Worm (Caenorhabditis elegans) whole organism, young adult: ENCODE measurements around the gene str-180.

Source experiments
- B0019.2 ChIP-seq: fragments of 200-800 bp; sonication (Bioruptor generic); conservative IDR thresholded peaks from 2 replicates; pipeline ENCODE4 v1.3.6; 2022; ENCODE audit warnings: missing genetic modification reagents, missing genetic modification characterization, missing compliant biosample characterization
- B0035.1 ChIP-seq: sonication (generic microtip); optimal IDR thresholded peaks from 2 replicates; lab custom pipeline; 2016; ENCODE audit warnings: missing genetic modification characterization, mild to moderate bottlenecking, missing compliant biosample characterization, missing genotype, missing genetic modification reagents
- F10E7.11 ChIP-seq: sonication (generic microtip); optimal IDR thresholded peaks from 2 replicates; lab custom pipeline; 2017; ENCODE audit warnings: mild to moderate bottlenecking, missing genetic modification characterization, moderate library complexity, missing compliant biosample characterization
- F22D6.2 ChIP-seq: sonication (generic microtip); optimal IDR thresholded peaks from 2 replicates; lab custom pipeline; 2016; ENCODE audit warnings: mild to moderate bottlenecking, missing genetic modification characterization, missing compliant biosample characterization
- K11D2.4 ChIP-seq: fragments of 200-800 bp; sonication (Bioruptor generic); IDR thresholded peaks from 2 replicates; pipeline ENCODE4 v1.3.6; 2022; ENCODE audit warnings: missing genetic modification reagents, missing genetic modification characterization, missing compliant biosample characterization
- ama-1 ChIP-seq, 3 experiments: fragments of 150-350 bp in 1 of 3; sonication (generic microtip) in 2 of 3; optimal IDR thresholded peaks; 2 replicates each; lab custom pipeline; 2014 to 2018; ENCODE audit warnings: missing biosample characterization in 2 of 3, missing genetic modification characterization in 2 of 3, missing genetic modification reagents in 2 of 3
- die-1 ChIP-seq: sonication (generic microtip); optimal IDR thresholded peaks from 2 replicates; lab custom pipeline; 2016; ENCODE audit warnings: missing genotype, mild to moderate bottlenecking, missing genetic modification characterization, missing compliant biosample characterization
- ekl-4 ChIP-seq: fragments of 200-800 bp; sonication (Bioruptor generic); IDR thresholded peaks from 2 replicates; pipeline ENCODE4 v1.3.6; 2022; ENCODE audit warnings: missing genetic modification reagents, missing genetic modification characterization, missing compliant biosample characterization
- fkh-3 ChIP-seq: sonication (generic microtip); optimal IDR thresholded peaks from 2 replicates; lab custom pipeline; 2016; ENCODE audit warnings: mild to moderate bottlenecking, missing genetic modification characterization, missing compliant biosample characterization
- gei-17 ChIP-seq: fragments of 200-800 bp; sonication (Bioruptor generic); optimal IDR thresholded peaks from 2 replicates; lab custom pipeline; 2018; ENCODE audit warnings: mild to moderate bottlenecking, missing genetic modification characterization, missing compliant biosample characterization
- him-1 ChIP-seq: sonication (generic microtip); optimal IDR thresholded peaks from 2 replicates; lab custom pipeline; 2016; ENCODE audit warnings: missing genotype, missing genetic modification reagents, missing genetic modification characterization, missing compliant biosample characterization
- hlh-12 ChIP-seq: sonication (generic microtip); optimal IDR thresholded peaks from 2 replicates; lab custom pipeline; 2016; ENCODE audit warnings: missing genetic modification characterization, missing compliant biosample characterization
- let-526 ChIP-seq: fragments of 200-800 bp; sonication (Bioruptor generic); IDR thresholded peaks from 2 replicates; pipeline ENCODE4 v1.3.6; 2022; ENCODE audit warnings: missing genetic modification reagents, missing genetic modification characterization, missing compliant biosample characterization
- lin-35 ChIP-seq, 3 experiments: fragments of 150-350 bp in 2 of 3; sonication (generic microtip) in 1 of 3; optimal IDR thresholded peaks; 2 replicates each; lab custom pipeline; 2014 to 2018; ENCODE audit warnings: missing biosample characterization in 3 of 3, missing genetic modification characterization in 3 of 3, missing genetic modification reagents in 3 of 3
- lin-40 ChIP-seq: sonication (generic microtip); optimal IDR thresholded peaks from 2 replicates; lab custom pipeline; 2016; ENCODE audit warnings: missing genetic modification characterization, mild to moderate bottlenecking, missing compliant biosample characterization, missing genotype, missing genetic modification reagents
- lsl-1 ChIP-seq: fragments of 200-800 bp; sonication (Bioruptor generic); optimal IDR thresholded peaks from 2 replicates; lab custom pipeline; 2018; ENCODE audit warnings: mild to moderate bottlenecking, missing genetic modification characterization, moderate library complexity, missing compliant biosample characterization
- madf-3 ChIP-seq: fragments of 200-800 bp; sonication (Bioruptor generic); IDR thresholded peaks from 2 replicates; pipeline ENCODE4 v1.3.6; 2022; ENCODE audit warnings: missing genetic modification reagents, missing genetic modification characterization, missing compliant biosample characterization
- mcd-1 ChIP-seq: fragments of 200-800 bp; sonication (Bioruptor generic); IDR thresholded peaks from 2 replicates; pipeline ENCODE4 v1.3.6; 2022; ENCODE audit warnings: missing genetic modification reagents, missing genetic modification characterization, missing compliant biosample characterization
- nfya-1 ChIP-seq: sonication (generic microtip); optimal IDR thresholded peaks from 2 replicates; lab custom pipeline; 2017; ENCODE audit warnings: antibody characterized with exemption, missing compliant biosample characterization, missing genetic modification characterization, borderline replicate concordance; ENCODE audit not compliant: insufficient read depth
- nfya-2 ChIP-seq: fragments of 200-800 bp; sonication (Bioruptor generic); IDR thresholded peaks from 2 replicates; pipeline ENCODE4 v1.3.6; 2022; ENCODE audit warnings: missing genetic modification reagents, missing genetic modification characterization, missing compliant biosample characterization
- nhr-27 ChIP-seq: fragments of 200-800 bp; sonication (Bioruptor generic); optimal IDR thresholded peaks from 2 replicates; lab custom pipeline; 2018; ENCODE audit warnings: mild to moderate bottlenecking, missing genetic modification characterization, moderate library complexity, missing compliant biosample characterization
- nhr-90 ChIP-seq: sonication (generic microtip); optimal IDR thresholded peaks from 2 replicates; lab custom pipeline; 2016; ENCODE audit warnings: missing genotype, mild to moderate bottlenecking, missing genetic modification characterization, missing compliant biosample characterization
- pbrm-1 ChIP-seq: fragments of 200-800 bp; sonication (Bioruptor generic); IDR thresholded peaks from 2 replicates; pipeline ENCODE4 v1.3.6; 2022; ENCODE audit warnings: missing genetic modification reagents, missing genetic modification characterization, missing compliant biosample characterization
- pha-4 ChIP-seq: fragments of 150-350 bp; sonication (generic microtip); optimal IDR thresholded peaks from 2 replicates; lab custom pipeline; 2014; ENCODE audit warnings: missing biosample characterization, missing genetic modification reagents, missing genetic modification characterization
- rcor-1 ChIP-seq: fragments of 200-800 bp; sonication (Bioruptor generic); IDR thresholded peaks from 2 replicates; pipeline ENCODE4 v1.3.6; 2022; ENCODE audit warnings: missing genetic modification reagents, missing genetic modification characterization, missing compliant biosample characterization
- rec-8 ChIP-seq, 2 experiments: sonication (generic microtip); optimal IDR thresholded peaks; 2 replicates each; lab custom pipeline; 2016; ENCODE audit warnings: mild to moderate bottlenecking in 2 of 2, missing genetic modification characterization in 2 of 2, missing genetic modification reagents in 2 of 2, missing genotype in 2 of 2, missing biosample characterization in 1 of 2, missing compliant biosample characterization in 1 of 2, moderate library complexity in 1 of 2
- rpc-1 ChIP-seq, 2 experiments: fragments of 150-350 bp in 1 of 2; sonication (generic microtip) in 1 of 2; optimal IDR thresholded peaks; 2 replicates each; lab custom pipeline; 2014 to 2018; ENCODE audit warnings: missing biosample characterization in 1 of 2, missing genetic modification characterization in 1 of 2, missing genetic modification reagents in 1 of 2, missing genotype in 1 of 2
- snpc-4 ChIP-seq, 5 experiments: fragments of 150-350 bp in 1 of 5; sonication (generic microtip) in 4 of 5; optimal IDR thresholded peaks; 2 replicates each; lab custom pipeline; 2014 to 2018; ENCODE audit warnings: missing genetic modification characterization in 5 of 5, missing biosample characterization in 3 of 5, antibody characterized with exemption in 2 of 5, mild to moderate bottlenecking in 2 of 5, missing compliant biosample characterization in 2 of 5, missing genotype in 2 of 5, moderate library complexity in 2 of 5, missing genetic modification reagents in 1 of 5
- sptf-2 ChIP-seq: fragments of 200-800 bp; sonication (Bioruptor generic); optimal IDR thresholded peaks from 2 replicates; lab custom pipeline; 2018; ENCODE audit warnings: mild to moderate bottlenecking, missing genetic modification characterization, missing compliant biosample characterization
- tbp1 ChIP-seq: fragments of 200-800 bp; sonication (Bioruptor generic); optimal IDR thresholded peaks from 2 replicates; lab custom pipeline; 2018; ENCODE audit warnings: mild to moderate bottlenecking, missing genetic modification characterization, missing compliant biosample characterization
- tlf-1 ChIP-seq: fragments of 200-800 bp; sonication (Bioruptor generic); optimal IDR thresholded peaks from 2 replicates; lab custom pipeline; 2018; ENCODE audit warnings: mild to moderate bottlenecking, missing genetic modification characterization, missing compliant biosample characterization
- unc-62 ChIP-seq: fragments of 150-350 bp; optimal IDR thresholded peaks from 2 replicates; lab custom pipeline; 2014; ENCODE audit warnings: missing biosample characterization, missing genetic modification reagents, missing genetic modification characterization
- zfh-2 ChIP-seq: fragments of 200-800 bp; sonication (Bioruptor generic); conservative IDR thresholded peaks from 2 replicates; pipeline ENCODE4 v1.3.6; 2022; ENCODE audit warnings: missing genetic modification reagents, missing genetic modification characterization, missing compliant biosample characterization
- ztf-6 ChIP-seq: fragments of 200-800 bp; sonication (Bioruptor generic); IDR thresholded peaks from 2 replicates; pipeline ENCODE4 v1.3.6; 2022; ENCODE audit warnings: missing genetic modification reagents, missing genetic modification characterization, missing compliant biosample characterization

Gene str-180

ce11 chrV:6685499-6685898 lies 16.9 kb upstream of the str-180 start:
- 0 out of 2 replicates have a peak, but pooled peaks have one; percentile 37 for TF ChIP-seq let-526 (GFP tag; lab: Robert Waterston, UW)
- TF ChIP-seq zfh-2 (GFP tag; lab: Robert Waterston, UW) = no peak
- no peak for TF ChIP-seq ama-1 (optimal IDR thresholded peaks at IDR 0.05; lab: Kevin White, UChicago)
- no peak for TF ChIP-seq ama-1 (GFP tag; optimal IDR thresholded peaks at IDR 0.05; lab: Kevin White, UChicago)

- TF ChIP-seq die-1 (tag; lab: Kevin White, UChicago) (no peak), ekl-4 (GFP tag; lab: Robert Waterston, UW) (no peak), madf-3 (no peak), F22D6.2 (no peak), nhr-27 (tag; lab: Kevin White, UChicago) (no peak), him-1 (tag; lab: Kevin White, UChicago) (no peak), B0019.2 (GFP tag; lab: Robert Waterston, UW) (no peak), K11D2.4 (GFP tag; lab: Robert Waterston, UW) (no peak), hlh-12 (no peak), mcd-1 (GFP tag; lab: Robert Waterston, UW) (no peak), zfh-2 (GFP tag; lab: Robert Waterston, UW) (no peak), pha-4 (no peak), fkh-3 (tag; lab: Kevin White, UChicago) (no peak), F10E7.11 (tag; lab: Kevin White, UChicago) (no peak), tbp1 (no peak), nfya-2 (GFP tag; lab: Robert Waterston, UW) (no peak), tlf-1 (GFP tag; lab: Kevin White, UChicago) (no peak), lsl-1 (GFP tag; lab: Kevin White, UChicago) (no peak), lin-40 (tag; lab: Kevin White, UChicago) (no peak)
Observed at ce11 chrV:6684541-6684940, 15.9 kb upstream of the str-180 start.

- no peak for TF ChIP-seq rcor-1 (GFP tag; lab: Robert Waterston, UW)
- TF ChIP-seq pbrm-1 (GFP tag; lab: Robert Waterston, UW) = no peak
- no peak for TF ChIP-seq rec-8 (tag; optimal IDR thresholded peaks at IDR 0.05; lab: Kevin White, UChicago)
- no peak for TF ChIP-seq gei-17 (GFP tag; lab: Kevin White, UChicago)
- TF ChIP-seq snpc-4 (GFP tag; optimal IDR thresholded peaks at IDR 0.05; lab: Kevin White, UChicago) = no peak
- TF ChIP-seq snpc-4 (tag; optimal IDR thresholded peaks at IDR 0.05; lab: Kevin White, UChicago) = no peak
- TF ChIP-seq rpc-1 (optimal IDR thresholded peaks at IDR 0.05; lab: Kevin White, UChicago) = no peak
- no peak for TF ChIP-seq rpc-1 (tag; optimal IDR thresholded peaks at IDR 0.05; lab: Kevin White, UChicago)
- TF ChIP-seq fkh-3 (tag; lab: Kevin White, UChicago) = no peak
- no peak for TF ChIP-seq lin-35 (GFP tag; optimal IDR thresholded peaks at IDR 0.05; lab: Kevin White, UChicago)
- TF ChIP-seq B0035.1 (tag; lab: Kevin White, UChicago) = no peak
- TF ChIP-seq nfya-1 (tag; lab: Kevin White, UChicago) = no peak
Observed at ce11 chrV:6683740-6684139, 15.1 kb upstream of the str-180 start.

- TF ChIP-seq unc-62 (GFP tag; lab: Kevin White, UChicago) (no peak), ztf-6 (GFP tag; lab: Robert Waterston, UW) (no peak), K11D2.4 (GFP tag; lab: Robert Waterston, UW) (no peak), nhr-90 (no peak), sptf-2 (GFP tag; lab: Kevin White, UChicago) (no peak)
Observed at ce11 chrV:6683282-6683681, 14.6 kb upstream of the str-180 start.
